Worm (Caenorhabditis elegans): ENCODE measurements around the gene C54F6.6.

Gene C54F6.6

ce11 chrV:7490340-7490739 is 33.2 kb upstream of the C54F6.6 start, which contains the start of gene srbc-9:
TSS of gene srbc-9 (minus strand) at chrV:7490440.
- TF ChIP-seq sptf-1 (tag; optimal IDR thresholded peaks at IDR 0.05) (no peak), ceh-88 (GFP tag; IDR thresholded peaks at IDR 0.05) (no peak), fkh-10 (GFP tag; optimal IDR thresholded peaks at IDR 0.05) (no peak), dsc-1 (tag; optimal IDR thresholded peaks at IDR 0.05) (no peak), fkh-8 (tag; optimal IDR thresholded peaks at IDR 0.05) (no peak), lin-13 (GFP tag; optimal IDR thresholded peaks at IDR 0.05) (no peak), efl-1 (optimal IDR thresholded peaks at IDR 0.05) (no peak), efl-1 (GFP tag; optimal IDR thresholded peaks at IDR 0.05 in 1 of 2) (no peak), hlh-4 (tag; optimal IDR thresholded peaks at IDR 0.05) (no peak), lsy-2 (tag; optimal IDR thresholded peaks at IDR 0.05) (no peak), ets-5 (GFP tag; IDR thresholded peaks at IDR 0.05) (no peak), egl-13 (tag; optimal IDR thresholded peaks at IDR 0.05) (no peak), mep-1 (tag; optimal IDR thresholded peaks at IDR 0.05) (no peak), grh-1 (GFP tag; IDR thresholded peaks at IDR 0.05) (no peak), hpl-2 (GFP tag; optimal IDR thresholded peaks at IDR 0.05) (no peak)

- TF ChIP-seq efl-1 (optimal IDR thresholded peaks at IDR 0.05) (no peak), efl-1 (GFP tag; optimal IDR thresholded peaks at IDR 0.05 in 1 of 2) (peak in 1 of 2 experiments; percentile 55), fkh-10 (GFP tag; optimal IDR thresholded peaks at IDR 0.05) (no peak)
These were observed 30.6 kb upstream of the C54F6.6 start, which contains the start of gene srbc-10 for ce11 chrV:7492924-7493323. TSS of gene srbc-10 (minus strand) at chrV:7493024.

- TF ChIP-seq ceh-8 (GFP tag; optimal IDR thresholded peaks at IDR 0.05) (no peak), mab-9 (GFP tag; IDR thresholded peaks at IDR 0.05) (no peak), nhr-12 (tag; optimal IDR thresholded peaks at IDR 0.05) (no peak), ama-1 (optimal IDR thresholded peaks at IDR 0.05) (no peak), nhr-28 (tag; optimal IDR thresholded peaks at IDR 0.05) (no peak), dsc-1 (tag; optimal IDR thresholded peaks at IDR 0.05) (no peak)
These were observed 28.3 kb upstream of the C54F6.6 start, which contains the start of gene srbc-11 for ce11 chrV:7495189-7495588. TSS of gene srbc-11 (minus strand) at chrV:7495289.

- TF ChIP-seq irx-1 (tag; optimal IDR thresholded peaks at IDR 0.05), result no peak
- no peak for TF ChIP-seq snu-23 (GFP tag; optimal IDR thresholded peaks at IDR 0.05)
- TF ChIP-seq nhr-77 (tag; optimal IDR thresholded peaks at IDR 0.05), result no peak
These were observed 26.1 kb upstream of the C54F6.6 start, which contains the start of gene srh-79 for ce11 chrV:7497440-7497839. TSS of gene srh-79 (plus strand) at chrV:7497740.

- TF ChIP-seq nhr-47 (tag; optimal IDR thresholded peaks at IDR 0.05) (peak; percentile 25), unc-98 (GFP tag; IDR thresholded peaks at IDR 0.05) (no peak), hlh-4 (tag; optimal IDR thresholded peaks at IDR 0.05) (peak; percentile 96), nhr-71 (tag; optimal IDR thresholded peaks at IDR 0.05) (peak; percentile 40), mdl-1 (tag; optimal IDR thresholded peaks at IDR 0.05) (no peak)
These were observed 22.3 kb upstream of the C54F6.6 start for ce11 chrV:7501194-7501593.

ce11 chrV:7504271-7504670 is 19.2 kb upstream of the C54F6.6 start, which contains the start of gene srh-229:
TSS of gene srh-229 (minus strand) at chrV:7504371.
- TF ChIP-seq nhr-19 (GFP tag; conservative IDR thresholded peaks at IDR 0.05), result no peak
- TF ChIP-seq dsc-1 (tag; optimal IDR thresholded peaks at IDR 0.05), result no peak
- no peak for TF ChIP-seq tbx-2 (tag; optimal IDR thresholded peaks at IDR 0.05)
- TF ChIP-seq zag-1 (tag; optimal IDR thresholded peaks at IDR 0.05), result no peak
- no peak for TF ChIP-seq vab-15 (tag; optimal IDR thresholded peaks at IDR 0.05)
- TF ChIP-seq irx-1 (tag; optimal IDR thresholded peaks at IDR 0.05), result no peak
- no peak for TF ChIP-seq egl-27 (tag; optimal IDR thresholded peaks at IDR 0.05)
- no peak for TF ChIP-seq nhr-84 (tag; optimal IDR thresholded peaks at IDR 0.05)
- no peak for TF ChIP-seq fkh-10 (GFP tag; optimal IDR thresholded peaks at IDR 0.05)
- TF ChIP-seq blmp-1 (tag; optimal IDR thresholded peaks at IDR 0.05), result no peak
- no peak for TF ChIP-seq lir-3 (tag; optimal IDR thresholded peaks at IDR 0.05; ENCODE audit: poor library complexity)
- TF ChIP-seq ztf-4 (tag; optimal IDR thresholded peaks at IDR 0.05), result no peak
- TF ChIP-seq Y116A8C.19 (tag; optimal IDR thresholded peaks at IDR 0.05; ENCODE audit: borderline replicate concordance), result no peak
- TF ChIP-seq C16A3.4 (tag; optimal IDR thresholded peaks at IDR 0.05), result no peak
- no peak for TF ChIP-seq unc-30 (tag; optimal IDR thresholded peaks at IDR 0.05)
- no peak for TF ChIP-seq pax-3 (tag; optimal IDR thresholded peaks at IDR 0.05)
- no peak for TF ChIP-seq efl-1 (optimal IDR thresholded peaks at IDR 0.05)
- TF ChIP-seq efl-1 (GFP tag; optimal IDR thresholded peaks at IDR 0.05 in 1 of 2), result no peak
